Fruit fly (Drosophila melanogaster) whole organism, embryonic: ENCODE results near the gene CG4297.
A peak's percentile ranks its signal among the peaks of the same experiment; 100 is the strongest.

Source experiments
- CG12391 ChIP-seq: fragments of 200-800 bp; sonication (Bioruptor generic); optimal IDR thresholded peaks from 3 replicates; lab custom pipeline; 2018; ENCODE audit warnings: missing biosample characterization, mild to moderate bottlenecking, missing genetic modification characterization, moderate library complexity
- CG15269 ChIP-seq: fragments of 200-800 bp; sonication (Bioruptor generic); optimal IDR thresholded peaks from 2 replicates; lab custom pipeline; 2018; ENCODE audit warnings: missing biosample characterization, mild to moderate bottlenecking, missing genetic modification characterization, moderate library complexity
- CG15479 ChIP-seq: fragments of 200-800 bp; sonication (Bioruptor generic); optimal IDR thresholded peaks from 3 replicates; lab custom pipeline; 2019; ENCODE audit warnings: missing biosample characterization, mild to moderate bottlenecking, missing genetic modification characterization, moderate library complexity
- CG17328 ChIP-seq: fragments of 200-800 bp; sonication (Bioruptor generic); IDR thresholded peaks from 2 replicates; pipeline ENCODE4 v1.3.6; 2022; ENCODE audit warnings: missing biosample characterization, missing genetic modification characterization
- CG18476 ChIP-seq: fragments of 200-800 bp; sonication (Bioruptor generic); optimal IDR thresholded peaks from 2 replicates; lab custom pipeline; 2016; ENCODE audit warnings: missing biosample characterization, mild to moderate bottlenecking, missing genetic modification characterization
- CG18599 ChIP-seq: fragments of 200-800 bp; sonication (Bioruptor generic); optimal IDR thresholded peaks from 3 replicates; lab custom pipeline; 2017; ENCODE audit warnings: missing biosample characterization, missing genetic modification characterization, mild to moderate bottlenecking, moderate library complexity, missing genetic modification reagents
- CG34376 ChIP-seq: fragments of 200-800 bp; sonication (Bioruptor generic); optimal IDR thresholded peaks from 2 replicates; lab custom pipeline; 2018; ENCODE audit warnings: missing biosample characterization, mild to moderate bottlenecking, missing genetic modification characterization
- CG4328 ChIP-seq: fragments of 200-800 bp; sonication (Bioruptor generic); optimal IDR thresholded peaks from 3 replicates; lab custom pipeline; 2017; ENCODE audit warnings: missing biosample characterization, missing genetic modification reagents, missing genetic modification characterization
- CG4360 ChIP-seq: fragments of 200-800 bp; sonication (Bioruptor generic); IDR thresholded peaks from 2 replicates; pipeline ENCODE4 v1.3.6; 2022; ENCODE audit warnings: missing biosample characterization, missing genetic modification characterization
- CG6272 ChIP-seq: fragments of 200-800 bp; sonication (Bioruptor generic); IDR thresholded peaks from 2 replicates; pipeline ENCODE4 v1.3.6; 2022; ENCODE audit warnings: missing biosample characterization, missing genetic modification characterization
- CG6791 ChIP-seq: fragments of 200-800 bp; sonication (Bioruptor generic); IDR thresholded peaks from 3 replicates; pipeline ENCODE4 v1.3.6; 2022; ENCODE audit warnings: missing biosample characterization, missing genetic modification characterization; ENCODE audit not compliant: partially characterized antibody
- CG8290 ChIP-seq, 3 experiments: fragments of 200-800 bp; sonication (Bioruptor generic); optimal IDR thresholded peaks; 2 replicates each; lab custom pipeline; 2016 to 2019; ENCODE audit warnings: missing biosample characterization in 3 of 3, missing genetic modification characterization in 3 of 3, mild to moderate bottlenecking in 2 of 3, moderate library complexity in 1 of 3
- Chrac-16 ChIP-seq: fragments of 200-800 bp; sonication (Bioruptor generic); optimal IDR thresholded peaks from 3 replicates; lab custom pipeline; 2016; ENCODE audit warnings: missing biosample characterization, missing genetic modification characterization
- GATAe ChIP-seq: fragments of 200-800 bp; sonication (Bioruptor generic); conservative IDR thresholded peaks from 2 replicates; pipeline ENCODE4 v1.3.6; 2022; ENCODE audit warnings: missing biosample characterization, missing genetic modification characterization
- HLH54F ChIP-seq: fragments of 200-800 bp; sonication (Bioruptor generic); optimal IDR thresholded peaks from 3 replicates; lab custom pipeline; 2016; ENCODE audit warnings: missing biosample characterization, missing genetic modification characterization
- Hey ChIP-seq: fragments of 200-800 bp; sonication (Bioruptor generic); optimal IDR thresholded peaks from 3 replicates; lab custom pipeline; 2018; ENCODE audit warnings: missing biosample characterization, mild to moderate bottlenecking, missing genetic modification characterization
- MTF-1 ChIP-seq: fragments of 200-800 bp; sonication (Bioruptor generic); optimal IDR thresholded peaks from 2 replicates; lab custom pipeline; 2018; ENCODE audit warnings: missing biosample characterization, mild to moderate bottlenecking, missing genetic modification characterization, borderline replicate concordance
- Med ChIP-seq: fragments of 200-800 bp; sonication (Bioruptor generic); peaks from one replicate; lab custom pipeline; 2016; ENCODE audit warnings: missing biosample characterization, missing genetic modification characterization, mild to moderate bottlenecking, inconsistent platforms, moderate library complexity
- Mes4 ChIP-seq: fragments of 200-800 bp; sonication (Bioruptor generic); optimal IDR thresholded peaks from 2 replicates; lab custom pipeline; 2016; ENCODE audit warnings: missing biosample characterization, missing genetic modification characterization
- Pdp1 ChIP-seq, 2 experiments: fragments of 200-800 bp; sonication (Bioruptor generic); optimal IDR thresholded peaks; 3 replicates each; lab custom pipeline; 2016; ENCODE audit warnings: missing biosample characterization in 2 of 2, missing genetic modification characterization in 2 of 2, mild to moderate bottlenecking in 1 of 2, moderate library complexity in 1 of 2
- Rx ChIP-seq: fragments of 200-800 bp; sonication (Bioruptor generic); IDR thresholded peaks from 2 replicates; pipeline ENCODE4 v1.3.6; 2022; ENCODE audit warnings: missing biosample characterization, missing genetic modification characterization
- Scr ChIP-seq: fragments of 200-800 bp; sonication (Bioruptor generic); IDR thresholded peaks from 2 replicates; pipeline ENCODE4 v1.3.6; 2022; ENCODE audit warnings: missing biosample characterization, missing genetic modification characterization; ENCODE audit not compliant: partially characterized antibody
- Tbp ChIP-seq: fragments of >200 bp; optimal IDR thresholded peaks from 2 replicates; lab custom pipeline; 2018; ENCODE audit warnings: missing biosample characterization, missing genetic modification characterization
- br ChIP-seq: fragments of >200 bp; optimal IDR thresholded peaks from 2 replicates; lab custom pipeline; 2017
- ci ChIP-seq: fragments of 200-800 bp; sonication (Bioruptor generic); IDR thresholded peaks from 3 replicates; pipeline ENCODE4 v1.3.6; 2022; ENCODE audit warnings: missing biosample characterization, missing genetic modification characterization
- corto ChIP-seq: fragments of 200-800 bp; sonication (Bioruptor generic); optimal IDR thresholded peaks from 2 replicates; lab custom pipeline; 2016; ENCODE audit warnings: missing biosample characterization, mild to moderate bottlenecking, missing genetic modification characterization, moderate library complexity
- crol ChIP-seq: fragments of 200-800 bp; sonication (Bioruptor generic); IDR thresholded peaks from 2 replicates; pipeline ENCODE4 v1.3.6; 2022; ENCODE audit warnings: missing biosample characterization, missing genetic modification characterization
- disco-r ChIP-seq: fragments of 200-800 bp; sonication (Bioruptor generic); optimal IDR thresholded peaks from 2 replicates; lab custom pipeline; 2016; ENCODE audit warnings: missing biosample characterization, missing genetic modification characterization
- eve ChIP-seq, 2 experiments: fragments of >200 bp; optimal IDR thresholded peaks; 2 replicates each; lab custom pipeline; 2017; ENCODE audit warnings: missing biosample characterization in 2 of 2, missing genetic modification characterization in 2 of 2
- exex ChIP-seq: fragments of 200-800 bp; sonication (Bioruptor generic); optimal IDR thresholded peaks from 4 replicates; lab custom pipeline; 2018; ENCODE audit warnings: missing biosample characterization, mild to moderate bottlenecking, missing genetic modification characterization, moderate library complexity
- fd96Cb ChIP-seq: fragments of 200-800 bp; sonication (Bioruptor generic); optimal IDR thresholded peaks from 2 replicates; lab custom pipeline; 2018; ENCODE audit warnings: missing biosample characterization, mild to moderate bottlenecking, missing genetic modification characterization, moderate library complexity
- ftz-f1 ChIP-seq: fragments of 200-800 bp; sonication (Bioruptor generic); optimal IDR thresholded peaks from 2 replicates; lab custom pipeline; 2016; ENCODE audit warnings: missing biosample characterization, missing genetic modification characterization
- gcm2 ChIP-seq: fragments of 200-800 bp; sonication (Bioruptor generic); optimal IDR thresholded peaks from 2 replicates; lab custom pipeline; 2016; ENCODE audit warnings: missing biosample characterization, missing genetic modification characterization
- gem ChIP-seq: fragments of 200-800 bp; sonication (Bioruptor generic); optimal IDR thresholded peaks from 2 replicates; lab custom pipeline; 2019; ENCODE audit warnings: missing biosample characterization, mild to moderate bottlenecking, missing genetic modification characterization, moderate library complexity
- grn ChIP-seq: fragments of 200-800 bp; sonication (Bioruptor generic); optimal IDR thresholded peaks from 3 replicates; lab custom pipeline; 2017; ENCODE audit warnings: missing biosample characterization, missing genetic modification characterization
- mirr ChIP-seq: fragments of 200-800 bp; sonication (Bioruptor generic); optimal IDR thresholded peaks from 3 replicates; lab custom pipeline; 2018; ENCODE audit warnings: missing biosample characterization, mild to moderate bottlenecking, missing genetic modification characterization
- pan ChIP-seq, 4 experiments: fragments of >200 bp in 3 of 4; fragments of 200-800 bp in 1 of 4; sonication (Bioruptor generic) in 1 of 4; optimal IDR thresholded peaks in 3 of 4; IDR thresholded peaks in 1 of 4; 2 replicates each; pipeline versions ENCODE4 v1.3.6 to Lab custom; 2017 to 2022; ENCODE audit warnings: missing biosample characterization in 2 of 4, missing genetic modification characterization in 2 of 4, mixed read lengths in 1 of 4
- pum ChIP-seq: fragments of 200-800 bp; sonication (Bioruptor generic); optimal IDR thresholded peaks from 2 replicates; lab custom pipeline; 2016; ENCODE audit warnings: missing biosample characterization, missing genetic modification characterization
- sd ChIP-seq: fragments of 200-800 bp; sonication (Bioruptor generic); optimal IDR thresholded peaks from 3 replicates; lab custom pipeline; 2018; ENCODE audit warnings: missing biosample characterization, mild to moderate bottlenecking, missing genetic modification characterization, moderate library complexity
- sens ChIP-seq: fragments of 200-800 bp; sonication (Bioruptor generic); peaks from one replicate; lab custom pipeline; 2016; ENCODE audit warnings: missing biosample characterization, missing genetic modification characterization
- sens-2 ChIP-seq: fragments of 200-800 bp; sonication (Bioruptor generic); IDR thresholded peaks from 2 replicates; pipeline ENCODE4 v1.3.6; 2022; ENCODE audit warnings: missing biosample characterization, missing genetic modification characterization
- so ChIP-seq: fragments of 200-800 bp; sonication (Bioruptor generic); IDR thresholded peaks from 3 replicates; pipeline ENCODE4 v1.3.6; 2022; ENCODE audit warnings: missing biosample characterization, missing genetic modification characterization
- sob ChIP-seq: fragments of 200-800 bp; sonication (Bioruptor generic); IDR thresholded peaks from 2 replicates; pipeline ENCODE4 v1.3.6; 2022; ENCODE audit warnings: missing biosample characterization, missing genetic modification characterization
- sr ChIP-seq: fragments of 200-800 bp; sonication (Bioruptor generic); IDR thresholded peaks from 3 replicates; pipeline ENCODE4 v1.3.6; 2022; ENCODE audit warnings: missing biosample characterization, missing genetic modification characterization
- sug ChIP-seq: fragments of 200-800 bp; optimal IDR thresholded peaks from 2 replicates; lab custom pipeline; 2019; ENCODE audit warnings: missing biosample characterization, mild to moderate bottlenecking, missing genetic modification characterization, moderate library complexity
- tap ChIP-seq: fragments of 200-800 bp; optimal IDR thresholded peaks from 3 replicates; lab custom pipeline; 2019; ENCODE audit warnings: missing biosample characterization, mild to moderate bottlenecking, missing genetic modification characterization, moderate library complexity
- z ChIP-seq: fragments of 200-800 bp; sonication (Bioruptor generic); IDR thresholded peaks from 3 replicates; pipeline ENCODE4 v1.3.6; 2022; ENCODE audit warnings: missing biosample characterization, missing genetic modification characterization

The CG4297 gene

dm6 chr2L:496436-496835 is 24.4 kb upstream of the CG4297 start (continued):
- TF ChIP-seq grn (GFP tag; lab: Kevin White, UChicago) (peak; percentile 97), Rx (GFP tag; lab: Robert Waterston, UW) (no peak), sens (peak; percentile 29), sd (tag; lab: Kevin White, UChicago) (peak; percentile 61), HLH54F (GFP tag; lab: Kevin White, UChicago) (no peak), crol (GFP tag; lab: Robert Waterston, UW) (peak; percentile 52; the same call in 1 of the 2 replicates), Chrac-16 (GFP tag; lab: Kevin White, UChicago) (no peak), Med (GFP tag; lab: Kevin White, UChicago) (no peak), sob (GFP tag; lab: Robert Waterston, UW) (no peak), CG18599 (peak; percentile 66), br (lab: Kevin White, UChicago) (no peak), sr (GFP tag; lab: Robert Waterston, UW) (no peak), corto (no peak), Tbp (GFP tag; lab: Kevin White, UChicago) (no peak), pum (GFP tag; lab: Kevin White, UChicago) (no peak), mirr (GFP tag; lab: Kevin White, UChicago) (peak; percentile 72), CG15479 (peak; percentile 16), pan (optimal IDR thresholded peaks at IDR 0.05; lab: Kevin White, UChicago) (no peak), pan (GFP tag; optimal IDR thresholded peaks at IDR 0.05 in 1 of 2, IDR thresholded peaks at IDR 0.05 in 1 of 2) (no peak), gcm2 (no peak), Mes4 (GFP tag; lab: Kevin White, UChicago) (no peak), CG6272 (GFP tag; lab: Robert Waterston, UW) (no peak), tap (no peak)

dm6 chr2L:495381-496240 is 23.6 kb upstream of the CG4297 start:
- peak; percentile 57; the same call in 1 of the 2 replicates for TF ChIP-seq GATAe
- TF ChIP-seq CG8290 (GFP tag; optimal IDR thresholded peaks at IDR 0.05; lab: Kevin White, UChicago): no peak
- peak in 1 of 2 experiments; percentile 9 for TF ChIP-seq CG8290 (tag; optimal IDR thresholded peaks at IDR 0.05; lab: Kevin White, UChicago)
- peak; percentile 68 for TF ChIP-seq gem (tag; lab: Kevin White, UChicago)
- no peak for TF ChIP-seq CG12391
- no peak for TF ChIP-seq disco-r (GFP tag; lab: Kevin White, UChicago)
- peak; percentile 51; the same call in 1 of the 2 replicates for TF ChIP-seq CG4360
- TF ChIP-seq mirr (GFP tag; lab: Kevin White, UChicago): peak; percentile 40
- TF ChIP-seq exex (tag; lab: Kevin White, UChicago): peak; percentile 81
- TF ChIP-seq sens-2 (GFP tag; lab: Robert Waterston, UW): peak; percentile 85
- peak in 1 of 2 experiments; percentile 47 for TF ChIP-seq eve (GFP tag; optimal IDR thresholded peaks at IDR 0.05; lab: Kevin White, UChicago)
- peak; percentile 52; the same call in 1 of the 3 replicates for TF ChIP-seq CG6791
- TF ChIP-seq grn (GFP tag; lab: Kevin White, UChicago): peak; percentile 100
- TF ChIP-seq CG18476: no peak
- no peak for TF ChIP-seq CG6272 (GFP tag; lab: Robert Waterston, UW)
- 0 out of 3 replicates have a peak, but pooled peaks have one; percentile 31 for TF ChIP-seq ci (GFP tag; lab: Robert Waterston, UW)
- TF ChIP-seq MTF-1 (GFP tag; lab: Kevin White, UChicago): no peak
- peak in 1 of 2 experiments; percentile 61 for TF ChIP-seq Pdp1 (GFP tag; optimal IDR thresholded peaks at IDR 0.05; lab: Kevin White, UChicago)
- peak; percentile 17 for TF ChIP-seq ftz-f1 (GFP tag; lab: Kevin White, UChicago)
- 0 out of 3 replicates have a peak, but pooled peaks have one; percentile 34 for TF ChIP-seq so (GFP tag; lab: Robert Waterston, UW)
- peak; percentile 6 for TF ChIP-seq CG15269 (tag; lab: Kevin White, UChicago)
- peak; percentile 70 for TF ChIP-seq Hey (tag; lab: Kevin White, UChicago)
- TF ChIP-seq z (GFP tag; lab: Robert Waterston, UW): no peak
- TF ChIP-seq CG4328 (GFP tag; lab: Kevin White, UChicago): no peak
- no peak for TF ChIP-seq CG17328 (GFP tag; lab: Robert Waterston, UW)
- no peak for TF ChIP-seq fd96Cb
- TF ChIP-seq crol (GFP tag; lab: Robert Waterston, UW): no peak
- TF ChIP-seq sug: peak; percentile 71
- peak; percentile 81 for TF ChIP-seq CG34376 (GFP tag; lab: Kevin White, UChicago)
- TF ChIP-seq Scr (GFP tag; lab: Robert Waterston, UW): no peak
- peak; percentile 29 for TF ChIP-seq Med (GFP tag; lab: Kevin White, UChicago)
